Fruit fly (Drosophila melanogaster) whole organism, adult: ENCODE measurements around the gene brn.
A peak's percentile ranks its signal among the peaks of the same experiment; 100 is the strongest.

ENCODE experiments used
- CG12768 ChIP-seq: fragments of 200-800 bp; sonication (Bioruptor generic); optimal IDR thresholded peaks from 2 replicates; lab custom pipeline; 2017; ENCODE audit warnings: missing biosample characterization, missing genetic modification characterization, mild to moderate bottlenecking, moderate library complexity, missing genetic modification reagents
- CG14711 ChIP-seq: fragments of 200-800 bp; sonication (Bioruptor generic); optimal IDR thresholded peaks from 2 replicates; lab custom pipeline; 2018; ENCODE audit warnings: missing biosample characterization, mild to moderate bottlenecking, missing genetic modification characterization, moderate library complexity
- CG5204 ChIP-seq: fragments of 200-800 bp; sonication (Bioruptor generic); optimal IDR thresholded peaks from 2 replicates; lab custom pipeline; 2016; ENCODE audit warnings: missing biosample characterization, missing genetic modification characterization
- CG7045 ChIP-seq: fragments of 200-800 bp; sonication (Bioruptor generic); optimal IDR thresholded peaks from 2 replicates; lab custom pipeline; 2017; ENCODE audit warnings: missing biosample characterization, mild to moderate bottlenecking, missing genetic modification characterization
- CG7101 ChIP-seq: fragments of 200-800 bp; sonication (Bioruptor generic); optimal IDR thresholded peaks from 2 replicates; lab custom pipeline; 2018; ENCODE audit warnings: missing biosample characterization, mild to moderate bottlenecking, missing genetic modification characterization, moderate library complexity
- Clk ChIP-seq: fragments of 200-800 bp; sonication (Bioruptor generic); optimal IDR thresholded peaks from 2 replicates; lab custom pipeline; 2017; ENCODE audit warnings: missing biosample characterization, missing genetic modification characterization
- Hr96 ChIP-seq: fragments of 200-800 bp; sonication (Bioruptor generic); optimal IDR thresholded peaks from 2 replicates; lab custom pipeline; 2016; ENCODE audit warnings: missing biosample characterization, missing genetic modification characterization
- bab1 ChIP-seq: fragments of 200-800 bp; sonication (Bioruptor generic); optimal IDR thresholded peaks from 3 replicates; lab custom pipeline; 2019; ENCODE audit warnings: missing biosample characterization, mild to moderate bottlenecking, missing genetic modification characterization, moderate library complexity
- cnc ChIP-seq, 2 experiments: fragments of >200 bp; optimal IDR thresholded peaks; 2 replicates each; lab custom pipeline; 2017
- kay ChIP-seq: fragments of 200-800 bp; sonication (Bioruptor generic); peaks from one replicate; lab custom pipeline; 2016; ENCODE audit warnings: missing biosample characterization, missing genetic modification characterization, borderline replicate concordance
- ovo ChIP-seq: fragments of 200-800 bp; sonication (Bioruptor generic); optimal IDR thresholded peaks from 2 replicates; lab custom pipeline; 2016; ENCODE audit warnings: missing biosample characterization, missing genetic modification characterization

- TF ChIP-seq Hr96 (GFP tag; lab: Kevin White, UChicago) (no peak), kay (GFP tag; lab: Kevin White, UChicago) (no peak), CG7045 (GFP tag; lab: Kevin White, UChicago) (no peak), ovo (no peak), CG5204 (GFP tag; lab: Kevin White, UChicago) (no peak), bab1 (GFP tag; lab: Kevin White, UChicago) (peak; percentile 28), CG12768 (no peak), cnc (optimal IDR thresholded peaks at IDR 0.05; lab: Kevin White, UChicago) (no peak), CG7101 (tag; lab: Kevin White, UChicago) (no peak), Clk (GFP tag; lab: Kevin White, UChicago) (no peak), CG14711 (tag; lab: Kevin White, UChicago) (no peak)
Observed at dm6 chrX:4100824-4101368, 3.2 kb upstream of the brn start, which contains the start of the genes Cmtr1 and CG15375.
